Worm (Caenorhabditis elegans) whole organism, L4 larva: Measurements from ENCODE around the gene fut-5.

Experiments used
- F10B5.3 ChIP-seq: sonication (generic microtip); optimal IDR thresholded peaks from 2 replicates; lab custom pipeline; 2016; ENCODE audit warnings: mild to moderate bottlenecking, missing genetic modification characterization, missing compliant biosample characterization
- F44E2.7 ChIP-seq: fragments of 200-800 bp; sonication (Bioruptor generic); IDR thresholded peaks from 2 replicates; pipeline ENCODE4 v2.1.2; 2022; ENCODE audit warnings: missing genetic modification characterization, missing compliant biosample characterization
- Y105C5A.15 ChIP-seq: fragments of 200-800 bp; sonication (Bioruptor generic); IDR thresholded peaks from 2 replicates; pipeline ENCODE4 v1.3.6; 2022; ENCODE audit warnings: missing genetic modification characterization, missing compliant biosample characterization
- Y48G9A.11 ChIP-seq: fragments of 200-800 bp; sonication (Bioruptor generic); IDR thresholded peaks from 2 replicates; pipeline ENCODE4 v1.3.6; 2022; ENCODE audit warnings: missing genetic modification reagents, missing genetic modification characterization, missing compliant biosample characterization
- Y5F2A.4 ChIP-seq: fragments of 200-800 bp; sonication (Bioruptor generic); optimal IDR thresholded peaks from 2 replicates; lab custom pipeline; 2018; ENCODE audit warnings: mild to moderate bottlenecking, missing genetic modification characterization, missing compliant biosample characterization
- aly-2 ChIP-seq: sonication (generic microtip); optimal IDR thresholded peaks from 2 replicates; lab custom pipeline; 2018; ENCODE audit warnings: missing biosample characterization, missing genetic modification characterization
- ama-1 ChIP-seq: fragments of 150-350 bp; optimal IDR thresholded peaks from 2 replicates; lab custom pipeline; 2014; ENCODE audit warnings: inconsistent platforms, mixed read lengths
- ceh-32 ChIP-seq: sonication (generic microtip); optimal IDR thresholded peaks from 2 replicates; lab custom pipeline; 2016; ENCODE audit warnings: mild to moderate bottlenecking, missing genetic modification characterization, missing compliant biosample characterization; ENCODE audit not compliant: poor library complexity
- daf-12 ChIP-seq: fragments of 150-350 bp; optimal IDR thresholded peaks from 2 replicates; lab custom pipeline; 2014; ENCODE audit warnings: missing biosample characterization, missing genetic modification reagents, missing genetic modification characterization
- daf-16 ChIP-seq, 3 experiments: sonication (generic microtip); optimal IDR thresholded peaks; 2 replicates each; lab custom pipeline; 2016 to 2017; ENCODE audit warnings: missing genetic modification characterization in 3 of 3, missing genetic modification reagents in 3 of 3, mild to moderate bottlenecking in 2 of 3, missing compliant biosample characterization in 2 of 3, missing biosample characterization in 1 of 3, moderate library complexity in 1 of 3
- daf-8 ChIP-seq: fragments of 200-800 bp; sonication (Bioruptor generic); IDR thresholded peaks from 2 replicates; pipeline ENCODE4 v1.3.6; 2022; ENCODE audit warnings: missing genetic modification characterization, missing compliant biosample characterization
- dmd-6 ChIP-seq: fragments of 200-800 bp; sonication (Bioruptor generic); IDR thresholded peaks from 2 replicates; pipeline ENCODE4 v1.3.6; 2022; ENCODE audit warnings: missing genetic modification reagents, missing genetic modification characterization, missing compliant biosample characterization
- dmd-8 ChIP-seq: fragments of 200-800 bp; sonication (Bioruptor generic); IDR thresholded peaks from 2 replicates; pipeline ENCODE4 v1.3.6; 2022; ENCODE audit warnings: missing genetic modification characterization, missing compliant biosample characterization
- dmd-9 ChIP-seq: fragments of 200-800 bp; sonication (Bioruptor generic); IDR thresholded peaks from 2 replicates; pipeline ENCODE4 v1.3.6; 2022; ENCODE audit warnings: missing genetic modification reagents, missing genetic modification characterization, missing compliant biosample characterization
- dpl-1 ChIP-seq: fragments of 150-350 bp; optimal IDR thresholded peaks from 2 replicates; lab custom pipeline; 2014; ENCODE audit warnings: missing biosample characterization, missing genetic modification reagents, missing genetic modification characterization
- duxl-1 ChIP-seq: sonication (generic microtip); optimal IDR thresholded peaks from 2 replicates; lab custom pipeline; 2016; ENCODE audit warnings: mild to moderate bottlenecking, missing genetic modification characterization, moderate library complexity, missing compliant biosample characterization; ENCODE audit not compliant: poor library complexity
- dve-1 ChIP-seq: sonication (generic microtip); optimal IDR thresholded peaks from 2 replicates; lab custom pipeline; 2017; ENCODE audit warnings: antibody characterized with exemption, mild to moderate bottlenecking, missing genetic modification characterization, missing compliant biosample characterization; ENCODE audit not compliant: insufficient read depth
- egl-27 ChIP-seq: sonication (generic microtip); optimal IDR thresholded peaks from 3 replicates; lab custom pipeline; 2017; ENCODE audit warnings: missing biosample characterization, missing genetic modification reagents, missing genetic modification characterization
- gei-8 ChIP-seq: fragments of 200-800 bp; sonication (Bioruptor generic); optimal IDR thresholded peaks from 2 replicates; lab custom pipeline; 2018; ENCODE audit warnings: mild to moderate bottlenecking, missing genetic modification characterization, missing compliant biosample characterization
- hlh-11 ChIP-seq: fragments of 200-800 bp; sonication (Bioruptor generic); optimal IDR thresholded peaks from 2 replicates; lab custom pipeline; 2018; ENCODE audit warnings: mild to moderate bottlenecking, missing genetic modification characterization, missing compliant biosample characterization
- hlh-30 ChIP-seq: sonication (generic microtip); optimal IDR thresholded peaks from 2 replicates; lab custom pipeline; 2017; ENCODE audit warnings: antibody characterized with exemption, mild to moderate bottlenecking, missing genetic modification characterization, missing compliant biosample characterization; ENCODE audit not compliant: insufficient read depth
- hmg-1.1 ChIP-seq: fragments of 200-800 bp; sonication (Bioruptor generic); IDR thresholded peaks from 2 replicates; pipeline ENCODE4 v1.3.6; 2022; ENCODE audit warnings: missing genetic modification reagents, missing genetic modification characterization, missing compliant biosample characterization
- lin-15B ChIP-seq: fragments of 150-350 bp; sonication (generic microtip); optimal IDR thresholded peaks from 3 replicates; lab custom pipeline; 2014; ENCODE audit warnings: missing biosample characterization, missing genetic modification characterization
- lin-29 ChIP-seq: fragments of 200-800 bp; sonication (Bioruptor generic); IDR thresholded peaks from 2 replicates; pipeline ENCODE4 v1.3.6; 2022; ENCODE audit warnings: missing genetic modification reagents, missing genetic modification characterization, missing compliant biosample characterization
- lin-38 ChIP-seq: fragments of 200-800 bp; sonication (Bioruptor generic); IDR thresholded peaks from 2 replicates; pipeline ENCODE4 v1.3.6; 2022; ENCODE audit warnings: missing genetic modification reagents, missing genetic modification characterization, missing compliant biosample characterization
- lin-39 ChIP-seq: fragments of 150-350 bp; optimal IDR thresholded peaks from 2 replicates; lab custom pipeline; 2014; ENCODE audit warnings: missing biosample characterization, missing genetic modification reagents, missing genetic modification characterization
- lsy-2 ChIP-seq, 2 experiments: fragments of 150-350 bp in 1 of 2; sonication (generic microtip) in 1 of 2; optimal IDR thresholded peaks; 2 replicates each; lab custom pipeline; 2014 to 2017; ENCODE audit warnings: missing biosample characterization in 2 of 2, missing genetic modification characterization in 2 of 2
- madf-5 ChIP-seq, 2 experiments: fragments of 200-800 bp; sonication (Bioruptor generic); IDR thresholded peaks; 2 replicates each; pipeline ENCODE4 v1.3.6; 2022; ENCODE audit warnings: missing compliant biosample characterization in 2 of 2, missing genetic modification characterization in 2 of 2
- mdt-29 ChIP-seq: fragments of 200-800 bp; sonication (Bioruptor generic); IDR thresholded peaks from 2 replicates; pipeline ENCODE4 v1.3.6; 2022; ENCODE audit warnings: missing genetic modification reagents, missing genetic modification characterization, missing compliant biosample characterization
- mep-1 ChIP-seq: fragments of 150-350 bp; sonication (generic microtip); optimal IDR thresholded peaks from 3 replicates; lab custom pipeline; 2014; ENCODE audit warnings: missing biosample characterization, missing genetic modification characterization
- mxl-3 ChIP-seq: fragments of 200-800 bp; sonication (Bioruptor generic); optimal IDR thresholded peaks from 2 replicates; lab custom pipeline; 2018; ENCODE audit warnings: mild to moderate bottlenecking, missing genetic modification characterization, missing compliant biosample characterization
- nhr-10 ChIP-seq: fragments of 150-350 bp; optimal IDR thresholded peaks from 2 replicates; lab custom pipeline; 2014; ENCODE audit warnings: missing biosample characterization, missing genetic modification characterization
- nhr-237 ChIP-seq: sonication (generic microtip); optimal IDR thresholded peaks from 2 replicates; lab custom pipeline; 2017; ENCODE audit warnings: missing biosample characterization, missing genetic modification characterization
- nhr-28 ChIP-seq: fragments of 150-350 bp; optimal IDR thresholded peaks from 2 replicates; lab custom pipeline; 2014; ENCODE audit warnings: missing biosample characterization, missing genetic modification characterization
- nhr-42 ChIP-seq: fragments of 200-800 bp; sonication (Bioruptor generic); IDR thresholded peaks from 2 replicates; pipeline ENCODE4 v1.3.6; 2022; ENCODE audit warnings: missing genetic modification characterization, missing compliant biosample characterization
- nhr-6 ChIP-seq: fragments of 150-350 bp; optimal IDR thresholded peaks from 2 replicates; lab custom pipeline; 2014; ENCODE audit warnings: missing biosample characterization, missing genetic modification characterization
- php-3 ChIP-seq: fragments of 200-800 bp; sonication (Bioruptor generic); IDR thresholded peaks from 2 replicates; pipeline ENCODE4 v1.3.6; 2022; ENCODE audit warnings: missing genetic modification reagents, missing genetic modification characterization, missing compliant biosample characterization
- pqm-1 ChIP-seq: sonication (generic microtip); optimal IDR thresholded peaks from 2 replicates; lab custom pipeline; 2017; ENCODE audit warnings: missing biosample characterization, missing genetic modification characterization
- rbr-2 ChIP-seq: sonication (generic microtip); optimal IDR thresholded peaks from 2 replicates; lab custom pipeline; 2016; ENCODE audit warnings: missing genotype, missing genetic modification characterization, missing compliant biosample characterization
- saeg-2 ChIP-seq: fragments of 200-800 bp; sonication (Bioruptor generic); IDR thresholded peaks from 2 replicates; pipeline ENCODE4 v1.3.6; 2022; ENCODE audit warnings: missing genetic modification reagents, missing genetic modification characterization, missing compliant biosample characterization
- spr-3 ChIP-seq: fragments of 200-800 bp; sonication (Bioruptor generic); optimal IDR thresholded peaks from 2 replicates; lab custom pipeline; 2018; ENCODE audit warnings: mild to moderate bottlenecking, missing genetic modification characterization, missing compliant biosample characterization
- tra-1 ChIP-seq: fragments of 200-800 bp; sonication (Bioruptor generic); IDR thresholded peaks from 2 replicates; pipeline ENCODE4 v1.3.6; 2022; ENCODE audit warnings: missing genetic modification reagents, missing genetic modification characterization, missing compliant biosample characterization
- unc-130 ChIP-seq: sonication (generic microtip); optimal IDR thresholded peaks from 2 replicates; lab custom pipeline; 2016; ENCODE audit warnings: missing genetic modification reagents, missing genetic modification characterization, missing compliant biosample characterization
- unc-39 ChIP-seq: sonication (generic microtip); optimal IDR thresholded peaks from 2 replicates; lab custom pipeline; 2017; ENCODE audit warnings: missing biosample characterization, missing genetic modification characterization
- zag-1 ChIP-seq: fragments of 150-350 bp; optimal IDR thresholded peaks from 2 replicates; lab custom pipeline; 2014; ENCODE audit warnings: missing biosample characterization, missing genetic modification characterization
- ztf-11 ChIP-seq: fragments of 150-350 bp; optimal IDR thresholded peaks from 2 replicates; lab custom pipeline; 2014; ENCODE audit warnings: missing biosample characterization, missing genetic modification characterization

fut-5 gene

ce11 chrII:4672584-4673110, 5.2 kb upstream of the fut-5 start, which contains the start of the genes clec-140 and hmg-11 (continued):
- TF ChIP-seq lin-15B (tag; lab: Kevin White, UChicago) (no peak), madf-5 (GFP tag; IDR thresholded peaks at IDR 0.05; lab: Robert Waterston, UW) (no peak), zag-1 (tag; lab: Kevin White, UChicago) (no peak), duxl-1 (tag; lab: Kevin White, UChicago) (no peak), Y105C5A.15 (GFP tag; lab: Robert Waterston, UW) (no peak), saeg-2 (GFP tag; lab: Robert Waterston, UW) (no peak), nhr-28 (tag; lab: Kevin White, UChicago) (peak; percentile 50), ama-1 (lab: Kevin White, UChicago) (no peak), dpl-1 (GFP tag; lab: Kevin White, UChicago) (peak; percentile 40), rbr-2 (tag; lab: Kevin White, UChicago) (peak; percentile 51), unc-130 (GFP tag; lab: Kevin White, UChicago) (no peak), hmg-1.1 (GFP tag; lab: Robert Waterston, UW) (peak; percentile 60; the same call in 1 of the 2 replicates), pqm-1 (tag; lab: Kevin White, UChicago) (peak; percentile 66), lin-29 (GFP tag; lab: Robert Waterston, UW) (no peak), nhr-237 (tag; lab: Kevin White, UChicago) (no peak), hlh-30 (tag; lab: Kevin White, UChicago) (peak; percentile 91), mxl-3 (GFP tag; lab: Kevin White, UChicago) (peak; percentile 87), daf-12 (no peak), mdt-29 (GFP tag; lab: Robert Waterston, UW) (no peak), lin-38 (GFP tag; lab: Robert Waterston, UW) (no peak; the same call in 1 of the 2 replicates), dmd-6 (GFP tag; lab: Robert Waterston, UW) (peak; percentile 44), F10B5.3 (tag; lab: Kevin White, UChicago) (no peak), nhr-42 (GFP tag; lab: Robert Waterston, UW) (no peak), Y5F2A.4 (GFP tag; lab: Kevin White, UChicago) (no peak)

- TF ChIP-seq nhr-10 (tag; lab: Kevin White, UChicago) (no peak), duxl-1 (tag; lab: Kevin White, UChicago) (no peak), dve-1 (tag; lab: Kevin White, UChicago) (no peak), gei-8 (GFP tag; lab: Kevin White, UChicago) (no peak), ztf-11 (tag; lab: Kevin White, UChicago) (no peak), daf-8 (GFP tag; lab: Robert Waterston, UW) (no peak), ceh-32 (tag; lab: Kevin White, UChicago) (no peak), hlh-11 (tag; lab: Kevin White, UChicago) (no peak), spr-3 (GFP tag; lab: Kevin White, UChicago) (no peak), unc-39 (no peak)
These were observed 4.2 kb upstream of the fut-5 start, which contains the start of gene T05A7.6 for ce11 chrII:4671692-4672091. Gene T05A7.6 (minus strand): TSS chrII:4671792.

- TF ChIP-seq lsy-2 (tag; optimal IDR thresholded peaks at IDR 0.05; lab: Kevin White, UChicago) (no peak), tra-1 (GFP tag; lab: Robert Waterston, UW) (no peak), egl-27 (no peak), lin-15B (tag; lab: Kevin White, UChicago) (no peak), lin-39 (tag; lab: Kevin White, UChicago) (no peak), dmd-9 (GFP tag; lab: Robert Waterston, UW) (no peak), php-3 (GFP tag; lab: Robert Waterston, UW) (no peak), nhr-6 (tag; lab: Kevin White, UChicago) (no peak), F44E2.7 (GFP tag; lab: Robert Waterston, UW) (no peak), daf-16 (GFP tag; optimal IDR thresholded peaks at IDR 0.05; lab: Kevin White, UChicago) (no peak), daf-16 (tag; optimal IDR thresholded peaks at IDR 0.05; lab: Kevin White, UChicago) (no peak), dmd-8 (GFP tag; lab: Robert Waterston, UW) (no peak), Y48G9A.11 (no peak), hlh-11 (tag; lab: Kevin White, UChicago) (no peak), daf-12 (no peak), mep-1 (tag; lab: Kevin White, UChicago) (no peak), zag-1 (tag; lab: Kevin White, UChicago) (no peak), aly-2 (tag; lab: Kevin White, UChicago) (no peak), ztf-11 (tag; lab: Kevin White, UChicago) (no peak)
These were observed 2.1 kb downstream of the fut-5 start, which contains the start of gene T05A7.11 for ce11 chrII:4665359-4665758. Gene T05A7.11 (minus strand): TSS chrII:4665459.
